Worm (Caenorhabditis elegans) whole organism, L4/young adult: Measurements from ENCODE around the gene M106.3.

ENCODE experiments used
- dao-5 ChIP-seq: sonication (generic microtip); optimal IDR thresholded peaks from 2 replicates; lab custom pipeline; 2016; ENCODE audit warnings: missing genotype, missing genetic modification characterization, moderate library complexity, missing compliant biosample characterization
- him-1 ChIP-seq: sonication (generic microtip); optimal IDR thresholded peaks from 2 replicates; lab custom pipeline; 2016; ENCODE audit warnings: missing genotype, missing genetic modification reagents, missing genetic modification characterization, missing compliant biosample characterization

- TF ChIP-seq him-1 (tag; lab: Kevin White, UChicago) = peak; percentile 95
- TF ChIP-seq dao-5 = no peak
Measured at ce11 chrII:10868670-10869246, 8.0 kb upstream of the M106.3 start, which contains the start of the genes gmps-1 and cap-2.
